Worm (Caenorhabditis elegans) whole organism, L2 larva: ENCODE measurements around the gene mbr-1.

Experiments
- F13H6.1 ChIP-seq: sonication (generic microtip); optimal IDR thresholded peaks from 2 replicates; lab custom pipeline; 2016; ENCODE audit warnings: missing genetic modification characterization, missing compliant biosample characterization
- R02D3.7 ChIP-seq: fragments of 150-350 bp; optimal IDR thresholded peaks from 2 replicates; lab custom pipeline; 2014; ENCODE audit warnings: missing biosample characterization, missing genetic modification characterization
- Y55F3AM.14 ChIP-seq: fragments of 200-800 bp; sonication (Bioruptor generic); optimal IDR thresholded peaks from 2 replicates; lab custom pipeline; 2018; ENCODE audit warnings: mild to moderate bottlenecking, missing genetic modification characterization, missing compliant biosample characterization
- ZK546.5 ChIP-seq: sonication (generic microtip); optimal IDR thresholded peaks from 2 replicates; lab custom pipeline; 2017; ENCODE audit warnings: missing biosample characterization, missing genetic modification characterization
- alr-1 ChIP-seq: fragments of 150-350 bp; optimal IDR thresholded peaks from 2 replicates; lab custom pipeline; 2014; ENCODE audit warnings: missing biosample characterization, missing genetic modification characterization
- crh-2 ChIP-seq: sonication (generic microtip); optimal IDR thresholded peaks from 2 replicates; lab custom pipeline; 2017; ENCODE audit warnings: missing biosample characterization, missing genetic modification characterization
- dmd-4 ChIP-seq: sonication (generic microtip); optimal IDR thresholded peaks from 2 replicates; lab custom pipeline; 2017; ENCODE audit warnings: missing biosample characterization, missing genetic modification characterization
- egl-27 ChIP-seq: sonication (generic microtip); optimal IDR thresholded peaks from 3 replicates; lab custom pipeline; 2017; ENCODE audit warnings: missing biosample characterization, missing genetic modification reagents, missing genetic modification characterization
- elt-1 ChIP-seq: fragments of 150-350 bp; optimal IDR thresholded peaks from 2 replicates; lab custom pipeline; 2014; ENCODE audit warnings: missing biosample characterization, missing genetic modification characterization
- fos-1 ChIP-seq: fragments of 150-350 bp; optimal IDR thresholded peaks from 2 replicates; lab custom pipeline; 2014; ENCODE audit warnings: missing biosample characterization, missing genetic modification characterization
- lin-11 ChIP-seq: fragments of 150-350 bp; sonication (generic microtip); optimal IDR thresholded peaks from 2 replicates; lab custom pipeline; 2014; ENCODE audit warnings: missing biosample characterization, missing genetic modification characterization, inconsistent platforms, mixed read lengths
- lin-39 ChIP-seq: fragments of 150-350 bp; optimal IDR thresholded peaks from 2 replicates; lab custom pipeline; 2014; ENCODE audit warnings: missing biosample characterization, missing genetic modification reagents, missing genetic modification characterization
- mab-5 ChIP-seq: fragments of 150-350 bp; optimal IDR thresholded peaks from 2 replicates; lab custom pipeline; 2014; ENCODE audit warnings: missing biosample characterization, missing genetic modification characterization
- mdl-1 ChIP-seq, 2 experiments: fragments of 150-350 bp in 1 of 2; sonication (generic microtip) in 1 of 2; optimal IDR thresholded peaks; 2 replicates each; lab custom pipeline; 2017; ENCODE audit warnings: missing biosample characterization in 2 of 2, missing genetic modification characterization in 2 of 2
- nhr-11 ChIP-seq: fragments of 150-350 bp; optimal IDR thresholded peaks from 2 replicates; lab custom pipeline; 2014; ENCODE audit warnings: missing biosample characterization, missing genetic modification characterization
- nhr-129 ChIP-seq: fragments of 150-350 bp; optimal IDR thresholded peaks from 2 replicates; lab custom pipeline; 2014; ENCODE audit warnings: missing biosample characterization, missing genetic modification characterization
- nhr-21 ChIP-seq: fragments of 150-350 bp; optimal IDR thresholded peaks from 2 replicates; lab custom pipeline; 2014; ENCODE audit warnings: missing biosample characterization, missing genetic modification characterization
- nhr-23 ChIP-seq: fragments of 150-350 bp; optimal IDR thresholded peaks from 2 replicates; lab custom pipeline; 2014; ENCODE audit warnings: missing biosample characterization, missing genetic modification reagents, missing genetic modification characterization
- nhr-25 ChIP-seq: fragments of 150-350 bp; sonication (generic microtip); optimal IDR thresholded peaks from 3 replicates; lab custom pipeline; 2014; ENCODE audit warnings: missing biosample characterization, missing genetic modification characterization
- nhr-6 ChIP-seq: fragments of 150-350 bp; optimal IDR thresholded peaks from 2 replicates; lab custom pipeline; 2014; ENCODE audit warnings: missing biosample characterization, missing genetic modification characterization
- nhr-77 ChIP-seq: fragments of 150-350 bp; optimal IDR thresholded peaks from 2 replicates; lab custom pipeline; 2014; ENCODE audit warnings: missing biosample characterization, missing genetic modification characterization
- peb-1 ChIP-seq: fragments of 150-350 bp; optimal IDR thresholded peaks from 2 replicates; lab custom pipeline; 2014; ENCODE audit warnings: missing biosample characterization, missing genetic modification characterization
- sem-4 ChIP-seq: fragments of 150-350 bp; optimal IDR thresholded peaks from 2 replicates; lab custom pipeline; 2014; ENCODE audit warnings: missing biosample characterization, missing genetic modification reagents, missing genetic modification characterization
- skn-1 ChIP-seq: sonication (generic microtip); optimal IDR thresholded peaks from 2 replicates; lab custom pipeline; 2017; ENCODE audit warnings: missing biosample characterization, missing genetic modification characterization
- sma-3 ChIP-seq: sonication (generic microtip); optimal IDR thresholded peaks from 2 replicates; lab custom pipeline; 2016; ENCODE audit warnings: missing genetic modification reagents, missing genetic modification characterization, missing compliant biosample characterization
- sma-9 ChIP-seq, 2 experiments: fragments of 150-350 bp in 1 of 2; sonication (generic microtip) in 1 of 2; optimal IDR thresholded peaks; 2 replicates each; lab custom pipeline; 2014 to 2016; ENCODE audit warnings: missing genetic modification characterization in 2 of 2, mild to moderate bottlenecking in 1 of 2, missing biosample characterization in 1 of 2, missing compliant biosample characterization in 1 of 2, missing genetic modification reagents in 1 of 2, moderate library complexity in 1 of 2
- unc-39 ChIP-seq: fragments of 150-350 bp; optimal IDR thresholded peaks from 2 replicates; lab custom pipeline; 2014; ENCODE audit warnings: missing biosample characterization, missing genetic modification characterization
- unc-55 ChIP-seq: fragments of 150-350 bp; sonication (generic microtip); optimal IDR thresholded peaks from 3 replicates; lab custom pipeline; 2014; ENCODE audit warnings: missing biosample characterization, missing genetic modification reagents, missing genetic modification characterization
- zag-1 ChIP-seq: fragments of 150-350 bp; optimal IDR thresholded peaks from 2 replicates; lab custom pipeline; 2014; ENCODE audit warnings: missing biosample characterization, missing genetic modification characterization
- ztf-11 ChIP-seq: sonication (generic microtip); optimal IDR thresholded peaks from 2 replicates; lab custom pipeline; 2017; ENCODE audit warnings: missing biosample characterization, missing genetic modification characterization
- ztf-4 ChIP-seq: fragments of 150-350 bp; optimal IDR thresholded peaks from 2 replicates; lab custom pipeline; 2014; ENCODE audit warnings: missing biosample characterization, missing genetic modification characterization

The mbr-1 gene

DNA sequence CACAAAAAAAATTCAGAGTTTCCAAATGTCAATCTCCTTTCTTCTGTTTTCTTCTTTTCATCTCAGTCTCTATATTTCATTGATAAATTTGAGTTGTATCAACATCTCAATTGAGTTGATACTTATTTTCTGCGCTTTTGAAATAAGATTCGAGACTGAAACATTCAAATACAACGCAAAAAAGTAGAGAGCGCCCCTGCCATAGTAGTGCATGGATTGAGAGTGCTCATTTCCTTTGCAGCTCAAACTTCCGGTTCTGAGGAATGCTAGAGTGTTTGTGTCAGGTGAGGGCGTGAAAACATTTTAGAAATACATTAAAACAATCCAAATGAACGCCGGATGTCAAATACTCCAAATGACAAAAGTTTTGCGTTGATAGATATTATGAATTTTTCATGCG, 41.5 kb upstream of the mbr-1 start:
- TF ChIP-seq ztf-11 (tag; lab: Kevin White, UChicago) (no peak), nhr-21 (no peak), elt-1 (no peak), sem-4 (tag; lab: Kevin White, UChicago) (no peak), ztf-4 (tag; lab: Kevin White, UChicago) (no peak), mab-5 (tag; lab: Kevin White, UChicago) (no peak), R02D3.7 (tag; lab: Kevin White, UChicago) (no peak), Y55F3AM.14 (no peak), mdl-1 (tag; optimal IDR thresholded peaks at IDR 0.05; lab: Kevin White, UChicago) (no peak), crh-2 (tag; lab: Kevin White, UChicago) (no peak), lin-39 (tag; lab: Kevin White, UChicago) (no peak), nhr-25 (tag; lab: Kevin White, UChicago) (no peak), nhr-11 (tag; lab: Kevin White, UChicago) (no peak)

DNA sequence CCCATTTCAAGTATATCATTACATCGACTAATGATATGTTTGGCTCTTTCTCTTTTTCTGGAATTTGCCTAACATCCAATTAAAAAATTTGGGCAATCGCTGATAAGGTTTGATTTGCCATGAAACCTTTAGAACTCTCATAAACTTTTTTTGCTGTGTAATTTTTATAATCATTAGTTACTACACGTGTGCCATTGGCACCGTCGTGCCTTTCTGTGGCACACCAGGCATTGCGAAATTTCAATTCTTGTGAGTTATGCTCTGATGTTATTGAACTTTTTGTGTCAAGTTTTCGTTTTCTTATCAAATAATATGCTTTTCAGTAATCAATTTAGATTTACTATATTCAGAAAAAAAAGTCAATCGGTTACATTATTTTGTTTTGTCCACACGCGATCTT, 39.1 kb upstream of the mbr-1 start:
- TF ChIP-seq fos-1 (tag; lab: Kevin White, UChicago) (peak; percentile 43), sma-9 (GFP tag; optimal IDR thresholded peaks at IDR 0.05; lab: Kevin White, UChicago) (peak; percentile 68), sma-9 (tag; optimal IDR thresholded peaks at IDR 0.05; lab: Kevin White, UChicago) (no peak), crh-2 (tag; lab: Kevin White, UChicago) (no peak)

DNA sequence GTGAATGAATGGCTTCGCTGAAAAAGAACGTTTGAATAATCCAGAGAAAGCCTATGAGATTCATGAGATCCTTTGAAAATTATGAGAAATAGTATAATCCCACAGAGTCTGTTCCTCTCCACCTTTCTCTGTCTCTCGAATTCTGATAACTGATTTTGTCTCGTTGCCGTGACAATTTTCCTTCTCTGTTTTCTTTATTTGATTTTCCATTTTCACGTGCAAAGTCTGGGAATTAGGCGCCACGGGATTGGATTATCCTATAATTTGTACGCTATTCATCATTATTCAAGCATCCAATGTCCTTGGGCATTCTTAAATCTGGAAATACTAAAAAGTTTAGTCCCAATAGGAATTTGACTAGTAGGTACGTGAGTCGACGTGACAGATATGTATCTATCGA, 36.6 kb upstream of the mbr-1 start:
- TF ChIP-seq crh-2 (tag; lab: Kevin White, UChicago), result no peak
- TF ChIP-seq ztf-4 (tag; lab: Kevin White, UChicago), result no peak

- no peak for TF ChIP-seq nhr-6
- TF ChIP-seq, all 48 proteins: peak for 0
Observed at ce11 chrX:10757608-10758007, 35.8 kb upstream of the mbr-1 start, which contains the start of gene R07A4.4. R07A4.4 (minus strand) TSS chrX:10757708.

ce11 chrX:10756185-10756584, 34.3 kb upstream of the mbr-1 start:
- TF ChIP-seq lin-11 (tag; lab: Kevin White, UChicago), result peak; percentile 66
- peak; percentile 21 for TF ChIP-seq sma-3 (GFP tag; lab: Kevin White, UChicago)
- no peak for TF ChIP-seq nhr-25 (tag; lab: Kevin White, UChicago)
- TF ChIP-seq skn-1, result no peak
- TF ChIP-seq nhr-129, result peak; percentile 73
- peak; percentile 55 for TF ChIP-seq nhr-21

ce11 chrX:10754532-10754931, 32.7 kb upstream of the mbr-1 start:
- TF ChIP-seq nhr-23 (tag; lab: Kevin White, UChicago), result no peak

DNA sequence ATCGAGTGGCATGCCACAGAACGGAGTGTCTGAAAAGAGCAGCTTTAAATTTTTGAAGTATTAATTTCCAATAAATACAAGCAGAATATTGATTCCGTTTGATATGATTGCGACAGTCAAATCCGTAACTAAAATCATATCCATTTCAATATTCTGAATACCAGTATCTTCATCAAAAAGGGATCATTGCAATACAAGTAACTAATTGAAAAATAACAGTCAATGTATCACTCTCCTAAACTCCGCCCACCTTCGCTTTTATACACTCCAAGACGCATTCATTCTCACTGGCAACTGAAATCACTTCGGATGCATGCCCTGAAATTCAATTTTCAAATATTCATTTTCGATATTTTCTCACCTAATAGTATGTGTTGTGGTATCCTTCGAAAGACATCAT, 31.5 kb upstream of the mbr-1 start, which contains the start of gene R07A4.3:
Gene R07A4.3 (plus strand): TSS at position 301 of the 400 bp plus-strand sequence.
- TF ChIP-seq nhr-77 (tag; lab: Kevin White, UChicago) (no peak), zag-1 (tag; lab: Kevin White, UChicago) (no peak), F13H6.1 (tag; lab: Kevin White, UChicago) (no peak), egl-27 (tag; lab: Kevin White, UChicago) (no peak), nhr-129 (no peak), ZK546.5 (tag; lab: Kevin White, UChicago) (no peak), peb-1 (tag; lab: Kevin White, UChicago) (no peak), alr-1 (tag; lab: Kevin White, UChicago) (no peak), unc-39 (tag; lab: Kevin White, UChicago) (no peak), lin-39 (tag; lab: Kevin White, UChicago) (no peak), nhr-25 (tag; lab: Kevin White, UChicago) (no peak), dmd-4 (tag; lab: Kevin White, UChicago) (no peak), elt-1 (no peak), sem-4 (tag; lab: Kevin White, UChicago) (no peak), unc-55 (GFP tag; lab: Kevin White, UChicago) (no peak)
